Fruit fly (Drosophila melanogaster) whole organism, embryonic: ENCODE data around the gene ATPsynC.

Source experiments
- Ada2b ChIP-seq: fragments of 200-800 bp; sonication (Bioruptor generic); IDR thresholded peaks from 2 replicates; pipeline ENCODE4 v1.3.6; 2022; ENCODE audit warnings: missing biosample characterization, missing genetic modification characterization
- CG10462 ChIP-seq: fragments of 200-800 bp; sonication (Bioruptor generic); optimal IDR thresholded peaks from 2 replicates; lab custom pipeline; 2016; ENCODE audit warnings: missing biosample characterization, missing genetic modification characterization
- CG10959 ChIP-seq: fragments of 200-800 bp; sonication (Bioruptor generic); IDR thresholded peaks from 2 replicates; pipeline ENCODE4 v1.3.6; 2022; ENCODE audit warnings: missing biosample characterization, missing genetic modification characterization
- CG11504 ChIP-seq: fragments of 200-800 bp; sonication (Bioruptor generic); optimal IDR thresholded peaks from 3 replicates; lab custom pipeline; 2019; ENCODE audit warnings: missing biosample characterization, mild to moderate bottlenecking, missing genetic modification characterization, moderate library complexity
- CG12219 ChIP-seq: fragments of 200-800 bp; sonication (Bioruptor generic); optimal IDR thresholded peaks from 3 replicates; lab custom pipeline; 2018; ENCODE audit warnings: missing biosample characterization, mild to moderate bottlenecking, missing genetic modification characterization
- CG12236 ChIP-seq: fragments of 200-800 bp; sonication (Bioruptor generic); optimal IDR thresholded peaks from 2 replicates; lab custom pipeline; 2016; ENCODE audit warnings: missing biosample characterization, missing genetic modification characterization
- CG12744 ChIP-seq: fragments of 200-800 bp; sonication (Bioruptor generic); optimal IDR thresholded peaks from 2 replicates; lab custom pipeline; 2016; ENCODE audit warnings: missing biosample characterization, missing genetic modification characterization
- CG13894 ChIP-seq: fragments of 200-800 bp; sonication (Bioruptor generic); optimal IDR thresholded peaks from 3 replicates; lab custom pipeline; 2018; ENCODE audit warnings: missing biosample characterization, mild to moderate bottlenecking, missing genetic modification characterization, moderate library complexity
- CG15011 ChIP-seq: fragments of 200-800 bp; sonication (Bioruptor generic); optimal IDR thresholded peaks from 3 replicates; lab custom pipeline; 2018; ENCODE audit warnings: missing biosample characterization, mild to moderate bottlenecking, missing genetic modification characterization
- CG16863 ChIP-seq: fragments of 200-800 bp; sonication (Bioruptor generic); optimal IDR thresholded peaks from 3 replicates; lab custom pipeline; 2016; ENCODE audit warnings: missing biosample characterization, missing genetic modification characterization
- CG33213 ChIP-seq: fragments of 200-800 bp; sonication (Bioruptor generic); optimal IDR thresholded peaks from 3 replicates; lab custom pipeline; 2016; ENCODE audit warnings: missing biosample characterization, missing genetic modification characterization
- CG34376 ChIP-seq: fragments of 200-800 bp; sonication (Bioruptor generic); optimal IDR thresholded peaks from 2 replicates; lab custom pipeline; 2018; ENCODE audit warnings: missing biosample characterization, mild to moderate bottlenecking, missing genetic modification characterization
- CG4820 ChIP-seq: fragments of 200-800 bp; sonication (Bioruptor generic); optimal IDR thresholded peaks from 3 replicates; lab custom pipeline; 2016; ENCODE audit warnings: missing biosample characterization, missing genetic modification characterization
- CHES-1-like ChIP-seq: fragments of 200-800 bp; sonication (Bioruptor generic); optimal IDR thresholded peaks from 2 replicates; lab custom pipeline; 2016; ENCODE audit warnings: missing biosample characterization, missing genetic modification characterization
- CTCF ChIP-seq: fragments of 200-800 bp; sonication (Bioruptor generic); optimal IDR thresholded peaks from 2 replicates; lab custom pipeline; 2017; ENCODE audit warnings: missing biosample characterization, mild to moderate bottlenecking, missing genetic modification characterization, moderate library complexity
- E2f2 ChIP-seq: fragments of 200-800 bp; sonication (Bioruptor generic); IDR thresholded peaks from 2 replicates; pipeline ENCODE4 v1.3.6; 2022; ENCODE audit warnings: missing biosample characterization, missing genetic modification characterization
- Hr39 ChIP-seq: fragments of >200 bp; optimal IDR thresholded peaks from 2 replicates; lab custom pipeline; 2017
- Hr78 ChIP-seq, 2 experiments: fragments of 200-800 bp in 1 of 2; fragments of >200 bp in 1 of 2; sonication (Bioruptor generic) in 1 of 2; optimal IDR thresholded peaks; 2 replicates each; lab custom pipeline; 2017 to 2019; ENCODE audit warnings: missing biosample characterization in 2 of 2, missing genetic modification characterization in 2 of 2, mild to moderate bottlenecking in 1 of 2, moderate library complexity in 1 of 2
- Meics ChIP-seq: fragments of 200-800 bp; sonication (Bioruptor generic); optimal IDR thresholded peaks from 2 replicates; lab custom pipeline; 2017; ENCODE audit warnings: missing biosample characterization, mild to moderate bottlenecking, missing genetic modification characterization
- NC2β ChIP-seq: fragments of 200-800 bp; sonication (Bioruptor generic); optimal IDR thresholded peaks from 2 replicates; lab custom pipeline; 2016; ENCODE audit warnings: missing biosample characterization, missing genetic modification characterization
- NFAT ChIP-seq: fragments of 200-800 bp; sonication (Bioruptor generic); IDR thresholded peaks from 2 replicates; pipeline ENCODE4 v1.3.6; 2022; ENCODE audit warnings: missing biosample characterization, missing genetic modification characterization
- Nf-YB ChIP-seq: fragments of 200-800 bp; sonication (Bioruptor generic); optimal IDR thresholded peaks from 3 replicates; lab custom pipeline; 2019; ENCODE audit warnings: missing biosample characterization, mild to moderate bottlenecking, missing genetic modification characterization, moderate library complexity
- Opbp ChIP-seq: fragments of 200-800 bp; sonication (Bioruptor generic); IDR thresholded peaks from 3 replicates; pipeline ENCODE4 v1.3.6; 2022; ENCODE audit warnings: missing biosample characterization, missing genetic modification characterization; ENCODE audit not compliant: partially characterized antibody
- Ptx1 ChIP-seq: fragments of 200-800 bp; sonication (Bioruptor generic); IDR thresholded peaks from 2 replicates; pipeline ENCODE4 v1.3.6; 2022; ENCODE audit warnings: missing biosample characterization, missing genetic modification characterization
- Scr ChIP-seq: fragments of 200-800 bp; sonication (Bioruptor generic); IDR thresholded peaks from 2 replicates; pipeline ENCODE4 v1.3.6; 2022; ENCODE audit warnings: missing biosample characterization, missing genetic modification characterization; ENCODE audit not compliant: partially characterized antibody
- Spps ChIP-seq: fragments of 200-800 bp; sonication (Bioruptor generic); optimal IDR thresholded peaks from 2 replicates; lab custom pipeline; 2018; ENCODE audit warnings: missing biosample characterization, mild to moderate bottlenecking, missing genetic modification characterization
- Trl ChIP-seq, 3 experiments: fragments of >200 bp in 2 of 3; fragments of 200-800 bp in 1 of 3; sonication (Bioruptor generic) in 1 of 3; optimal IDR thresholded peaks; 2 replicates in 1 of 3; 3 replicates in 2 of 3; lab custom pipeline; 2016 to 2017; ENCODE audit warnings: missing biosample characterization in 1 of 3, missing genetic modification characterization in 1 of 3
- Vsx1 ChIP-seq: fragments of 200-800 bp; sonication (Bioruptor generic); optimal IDR thresholded peaks from 2 replicates; lab custom pipeline; 2017; ENCODE audit warnings: missing biosample characterization, mild to moderate bottlenecking, missing genetic modification characterization, missing genetic modification reagents
- abd-A ChIP-seq: fragments of 200-800 bp; sonication (Bioruptor generic); optimal IDR thresholded peaks from 3 replicates; lab custom pipeline; 2019; ENCODE audit warnings: missing biosample characterization, mild to moderate bottlenecking, missing genetic modification characterization, moderate library complexity
- ap ChIP-seq: fragments of 200-800 bp; sonication (Bioruptor generic); IDR thresholded peaks from 2 replicates; pipeline ENCODE4 v1.3.6; 2022; ENCODE audit warnings: missing biosample characterization, missing genetic modification characterization
- ash1 ChIP-seq: fragments of 200-800 bp; sonication (Bioruptor generic); optimal IDR thresholded peaks from 2 replicates; lab custom pipeline; 2018; ENCODE audit warnings: missing biosample characterization, mild to moderate bottlenecking, missing genetic modification characterization
- ato ChIP-seq: fragments of 200-800 bp; sonication (Bioruptor generic); IDR thresholded peaks from 2 replicates; pipeline ENCODE4 v1.3.6; 2022; ENCODE audit warnings: missing biosample characterization, missing genetic modification characterization; ENCODE audit not compliant: partially characterized antibody
- cg ChIP-seq: fragments of 200-800 bp; sonication (Bioruptor generic); optimal IDR thresholded peaks from 3 replicates; lab custom pipeline; 2019; ENCODE audit warnings: missing biosample characterization, mild to moderate bottlenecking, missing genetic modification characterization, moderate library complexity
- chif ChIP-seq, 2 experiments: fragments of 200-800 bp; sonication (Bioruptor generic); optimal IDR thresholded peaks; 3 replicates each; lab custom pipeline; 2016; ENCODE audit warnings: missing biosample characterization in 2 of 2, missing genetic modification characterization in 2 of 2
- crol ChIP-seq: fragments of 200-800 bp; sonication (Bioruptor generic); IDR thresholded peaks from 2 replicates; pipeline ENCODE4 v1.3.6; 2022; ENCODE audit warnings: missing biosample characterization, missing genetic modification characterization
- crp ChIP-seq, 2 experiments: fragments of 200-800 bp; sonication (Bioruptor generic); optimal IDR thresholded peaks; 2 replicates in 1 of 2; 3 replicates in 1 of 2; lab custom pipeline; 2017; ENCODE audit warnings: missing biosample characterization in 2 of 2, missing genetic modification characterization in 2 of 2, mild to moderate bottlenecking in 1 of 2, moderate library complexity in 1 of 2
- dmrt99B ChIP-seq: fragments of 200-800 bp; sonication (Bioruptor generic); optimal IDR thresholded peaks from 2 replicates; lab custom pipeline; 2018; ENCODE audit warnings: missing biosample characterization, mild to moderate bottlenecking, missing genetic modification characterization, moderate library complexity
- dpn ChIP-seq, 2 experiments: fragments of 200-800 bp; sonication (Bioruptor generic); optimal IDR thresholded peaks; 3 replicates each; lab custom pipeline; 2016; ENCODE audit warnings: missing biosample characterization in 2 of 2, missing genetic modification characterization in 2 of 2
- fd102C ChIP-seq: fragments of 200-800 bp; sonication (Bioruptor generic); optimal IDR thresholded peaks from 2 replicates; lab custom pipeline; 2018; ENCODE audit warnings: missing biosample characterization, mild to moderate bottlenecking, missing genetic modification characterization, moderate library complexity
- grn ChIP-seq: fragments of 200-800 bp; sonication (Bioruptor generic); optimal IDR thresholded peaks from 3 replicates; lab custom pipeline; 2017; ENCODE audit warnings: missing biosample characterization, missing genetic modification characterization
- ind ChIP-seq: fragments of 200-800 bp; sonication (Bioruptor generic); optimal IDR thresholded peaks from 3 replicates; lab custom pipeline; 2016; ENCODE audit warnings: missing biosample characterization, missing genetic modification characterization
- kay ChIP-seq: fragments of 200-800 bp; sonication (Bioruptor generic); optimal IDR thresholded peaks from 2 replicates; lab custom pipeline; 2016; ENCODE audit warnings: missing biosample characterization, missing genetic modification characterization
- odd ChIP-seq: fragments of 200-800 bp; sonication (Bioruptor generic); optimal IDR thresholded peaks from 2 replicates; lab custom pipeline; 2017; ENCODE audit warnings: missing biosample characterization, mild to moderate bottlenecking, missing genetic modification characterization
- repo ChIP-seq: fragments of 200-800 bp; sonication (Bioruptor generic); optimal IDR thresholded peaks from 2 replicates; lab custom pipeline; 2016; ENCODE audit warnings: missing biosample characterization, missing genetic modification characterization
- sim ChIP-seq: fragments of 200-800 bp; sonication (Bioruptor generic); IDR thresholded peaks from 2 replicates; pipeline ENCODE4 v1.3.6; 2022; ENCODE audit warnings: missing biosample characterization, missing genetic modification characterization
- sob ChIP-seq: fragments of 200-800 bp; sonication (Bioruptor generic); IDR thresholded peaks from 2 replicates; pipeline ENCODE4 v1.3.6; 2022; ENCODE audit warnings: missing biosample characterization, missing genetic modification characterization
- tna ChIP-seq: fragments of 200-800 bp; sonication (Bioruptor generic); IDR thresholded peaks from 2 replicates; pipeline ENCODE4 v1.3.6; 2022; ENCODE audit warnings: missing biosample characterization, missing genetic modification characterization; ENCODE audit not compliant: partially characterized antibody
- trh ChIP-seq: fragments of 200-800 bp; sonication (Bioruptor generic); optimal IDR thresholded peaks from 2 replicates; lab custom pipeline; 2016; ENCODE audit warnings: missing biosample characterization, missing genetic modification characterization
- unc-4 ChIP-seq: fragments of 200-800 bp; sonication (Bioruptor generic); IDR thresholded peaks from 2 replicates; pipeline ENCODE4 v1.3.6; 2022; ENCODE audit warnings: missing biosample characterization, missing genetic modification characterization; ENCODE audit not compliant: partially characterized antibody
- zen ChIP-seq: fragments of 200-800 bp; sonication (Bioruptor generic); optimal IDR thresholded peaks from 3 replicates; lab custom pipeline; 2018; ENCODE audit warnings: missing biosample characterization, mild to moderate bottlenecking, missing genetic modification characterization, moderate library complexity
- zf30C ChIP-seq: fragments of 200-800 bp; sonication (Bioruptor generic); optimal IDR thresholded peaks from 3 replicates; lab custom pipeline; 2018; ENCODE audit warnings: missing biosample characterization, mild to moderate bottlenecking, missing genetic modification characterization

Gene ATPsynC

DNA sequence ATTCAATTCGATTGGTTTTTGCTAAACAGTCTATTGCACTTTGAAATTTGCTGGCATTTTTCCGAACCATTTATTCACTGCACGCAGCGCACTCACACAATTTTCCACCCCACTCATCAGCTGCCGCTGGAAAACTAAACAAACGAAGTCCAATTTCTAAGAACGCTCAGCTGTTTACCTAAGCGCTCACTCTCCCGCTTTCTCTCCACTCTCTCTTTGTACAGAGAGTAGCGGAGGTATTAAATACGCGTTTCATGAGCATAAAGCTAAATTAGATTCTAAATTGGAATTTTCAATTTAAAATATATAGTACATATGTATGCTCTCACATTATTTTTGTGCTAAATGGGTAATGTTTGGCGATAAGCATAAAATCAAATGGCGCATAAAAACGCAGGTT lies 50.5 kb downstream of the ATPsynC start, which contains the start of gene stops (continued):
- TF ChIP-seq crp (GFP tag; optimal IDR thresholded peaks at IDR 0.05; lab: Kevin White, UChicago): peak in 1 of 2 experiments; percentile 61
- TF ChIP-seq ap (GFP tag; lab: Robert Waterston, UW): no peak
- TF ChIP-seq fd102C (GFP tag; lab: Kevin White, UChicago): no peak
- TF ChIP-seq ind (GFP tag; lab: Kevin White, UChicago): no peak
- TF ChIP-seq Ptx1 (GFP tag; lab: Robert Waterston, UW): no peak
- TF ChIP-seq CTCF (GFP tag; lab: Kevin White, UChicago): peak; percentile 18
- TF ChIP-seq CG4820 (GFP tag; lab: Kevin White, UChicago): no peak
- no peak for TF ChIP-seq ato (GFP tag; lab: Robert Waterston, UW)
- TF ChIP-seq Trl (optimal IDR thresholded peaks at IDR 0.05; lab: Kevin White, UChicago): peak; percentile 70 to 82
- TF ChIP-seq Trl (GFP tag; optimal IDR thresholded peaks at IDR 0.05; lab: Kevin White, UChicago): peak; percentile 59
- no peak for TF ChIP-seq Hr78 (GFP tag; optimal IDR thresholded peaks at IDR 0.05; lab: Kevin White, UChicago)
- TF ChIP-seq unc-4: no peak
- TF ChIP-seq chif (GFP tag; optimal IDR thresholded peaks at IDR 0.05; lab: Kevin White, UChicago): no peak
- TF ChIP-seq tna (GFP tag; lab: Robert Waterston, UW): no peak
- TF ChIP-seq zf30C (GFP tag; lab: Kevin White, UChicago): no peak
- no peak for TF ChIP-seq NC2β (GFP tag; lab: Kevin White, UChicago)
- TF ChIP-seq Ada2b (GFP tag; lab: Robert Waterston, UW): peak; percentile 30; the same call in 1 of the 2 replicates
- peak; percentile 19 for TF ChIP-seq odd (GFP tag; lab: Kevin White, UChicago)
- peak; percentile 14 for TF ChIP-seq CG11504
- TF ChIP-seq CG16863 (GFP tag; lab: Kevin White, UChicago): peak; percentile 57
- 0 out of 2 replicates have a peak, but pooled peaks have one; percentile 30 for TF ChIP-seq sob (GFP tag; lab: Robert Waterston, UW)
- TF ChIP-seq sim: no peak
- no peak for TF ChIP-seq Hr39 (lab: Kevin White, UChicago)
- no peak for TF ChIP-seq Nf-YB (GFP tag; lab: Kevin White, UChicago)
- TF ChIP-seq CG33213: peak; percentile 61
- no peak for TF ChIP-seq Spps (tag; lab: Kevin White, UChicago)
- TF ChIP-seq Vsx1 (GFP tag; lab: Kevin White, UChicago): peak; percentile 11
- TF ChIP-seq CG12219 (GFP tag; lab: Kevin White, UChicago): peak; percentile 36
- no peak for TF ChIP-seq CG10959 (GFP tag; lab: Robert Waterston, UW)
- TF ChIP-seq zen (tag; lab: Kevin White, UChicago): no peak
- TF ChIP-seq crol (GFP tag; lab: Robert Waterston, UW): no peak
- TF ChIP-seq E2f2 (GFP tag; lab: Robert Waterston, UW): no peak
- no peak for TF ChIP-seq CHES-1-like
- peak; percentile 13 for TF ChIP-seq CG34376 (GFP tag; lab: Kevin White, UChicago)
- no peak for TF ChIP-seq CG13894
- TF ChIP-seq Meics: peak; percentile 65
- TF ChIP-seq abd-A: no peak
- peak; percentile 7 for TF ChIP-seq dmrt99B
- TF ChIP-seq repo (GFP tag; lab: Kevin White, UChicago): no peak
- TF ChIP-seq Scr: no peak
- TF ChIP-seq trh (GFP tag; lab: Kevin White, UChicago): peak; percentile 29
- TF ChIP-seq CG15011 (GFP tag; lab: Kevin White, UChicago): no peak
- peak; percentile 40 for TF ChIP-seq CG12236 (GFP tag; lab: Kevin White, UChicago)
- no peak for TF ChIP-seq Opbp (GFP tag; lab: Robert Waterston, UW)
- no peak for TF ChIP-seq cg (GFP tag; lab: Kevin White, UChicago)
- TF ChIP-seq kay (GFP tag; lab: Kevin White, UChicago): no peak
- TF ChIP-seq CG12744: no peak
- peak in 1 of 2 experiments; percentile 34 for TF ChIP-seq dpn (GFP tag; optimal IDR thresholded peaks at IDR 0.05; lab: Kevin White, UChicago)
- TF ChIP-seq grn: no peak
- no peak for TF ChIP-seq CG10462 (GFP tag; lab: Kevin White, UChicago)
- no peak for TF ChIP-seq NFAT (GFP tag; lab: Robert Waterston, UW)
- no peak for TF ChIP-seq ash1 (GFP tag; lab: Kevin White, UChicago)
